Worm (Caenorhabditis elegans) whole organism, L3 larva: ENCODE measurements around the gene tatn-1.

Source experiments
- aly-2 ChIP-seq: fragments of 150-350 bp; optimal IDR thresholded peaks from 2 replicates; lab custom pipeline; 2014; ENCODE audit warnings: missing biosample characterization, missing genetic modification characterization
- ceh-82 ChIP-seq: fragments of 150-350 bp; optimal IDR thresholded peaks from 2 replicates; lab custom pipeline; 2014; ENCODE audit warnings: missing biosample characterization, missing genetic modification characterization
- eor-1 ChIP-seq, 2 experiments: fragments of 150-350 bp; optimal IDR thresholded peaks; 2 replicates each; lab custom pipeline; 2014 to 2018; ENCODE audit warnings: missing biosample characterization in 2 of 2, missing genetic modification characterization in 2 of 2
- fkh-10 ChIP-seq: sonication (generic microtip); optimal IDR thresholded peaks from 2 replicates; lab custom pipeline; 2017; ENCODE audit warnings: missing biosample characterization, missing genetic modification reagents, missing genetic modification characterization
- mdl-1 ChIP-seq: fragments of 150-350 bp; optimal IDR thresholded peaks from 2 replicates; lab custom pipeline; 2014; ENCODE audit warnings: missing biosample characterization, missing genetic modification characterization
- nhr-11 ChIP-seq: fragments of 150-350 bp; optimal IDR thresholded peaks from 2 replicates; lab custom pipeline; 2014; ENCODE audit warnings: missing biosample characterization, missing genetic modification characterization
- nhr-12 ChIP-seq: fragments of 150-350 bp; optimal IDR thresholded peaks from 2 replicates; lab custom pipeline; 2014; ENCODE audit warnings: missing biosample characterization, missing genetic modification characterization
- nhr-237 ChIP-seq: fragments of 150-350 bp; optimal IDR thresholded peaks from 2 replicates; lab custom pipeline; 2014; ENCODE audit warnings: missing biosample characterization, missing genetic modification characterization
- nhr-76 ChIP-seq: fragments of 150-350 bp; sonication (generic microtip); optimal IDR thresholded peaks from 5 replicates; lab custom pipeline; 2014; ENCODE audit warnings: missing biosample characterization, missing genetic modification characterization
- pha-4 ChIP-seq: fragments of 150-350 bp; optimal IDR thresholded peaks from 2 replicates; lab custom pipeline; 2014; ENCODE audit warnings: missing biosample characterization, missing genetic modification reagents, missing genetic modification characterization
- unc-62 ChIP-seq: fragments of 150-350 bp; sonication (generic microtip); optimal IDR thresholded peaks from 4 replicates; lab custom pipeline; 2014; ENCODE audit warnings: missing biosample characterization, missing genetic modification reagents, missing genetic modification characterization
- ztf-11 ChIP-seq: fragments of 150-350 bp; optimal IDR thresholded peaks from 2 replicates; lab custom pipeline; 2014; ENCODE audit warnings: missing biosample characterization, missing genetic modification characterization
- ztf-4 ChIP-seq: fragments of 150-350 bp; optimal IDR thresholded peaks from 2 replicates; lab custom pipeline; 2014; ENCODE audit warnings: missing biosample characterization, missing genetic modification characterization

DNA sequence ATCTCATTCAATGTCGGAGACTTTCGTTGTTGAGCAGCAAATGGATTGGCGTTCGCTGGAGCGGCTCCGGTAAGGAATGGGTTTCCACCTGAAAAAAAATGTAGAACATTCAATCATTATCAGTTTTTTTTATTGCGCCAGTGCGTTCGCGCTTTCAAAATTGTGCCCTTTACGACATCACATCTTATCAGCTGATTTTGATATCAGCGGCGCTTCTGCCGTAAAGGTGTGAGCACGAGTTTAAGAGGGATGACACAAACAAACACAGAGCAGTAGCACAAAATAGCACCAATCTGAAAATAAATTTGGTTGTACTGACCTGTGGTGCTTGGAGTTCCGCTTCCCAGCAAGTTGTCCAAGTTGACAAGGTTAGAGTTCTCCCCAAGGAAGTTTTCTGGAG lies 25.9 kb downstream of the tatn-1 start:
- TF ChIP-seq ztf-4 (tag; lab: Kevin White, UChicago) (no peak), nhr-12 (tag; lab: Kevin White, UChicago) (no peak), nhr-76 (no peak), fkh-10 (no peak), ztf-11 (tag; lab: Kevin White, UChicago) (no peak), pha-4 (tag; lab: Kevin White, UChicago) (peak; percentile 29), aly-2 (tag; lab: Kevin White, UChicago) (no peak), nhr-237 (tag; lab: Kevin White, UChicago) (no peak), eor-1 (tag; optimal IDR thresholded peaks at IDR 0.05; lab: Kevin White, UChicago) (no peak), mdl-1 (tag; lab: Kevin White, UChicago) (no peak), nhr-11 (tag; lab: Kevin White, UChicago) (no peak), unc-62 (GFP tag; lab: Kevin White, UChicago) (no peak), ceh-82 (tag; lab: Kevin White, UChicago) (no peak)
